Worm (Caenorhabditis elegans): ENCODE measurements around the gene cnx-1.
A peak's percentile ranks its signal among the peaks of the same experiment; 100 is the strongest.

DNA sequence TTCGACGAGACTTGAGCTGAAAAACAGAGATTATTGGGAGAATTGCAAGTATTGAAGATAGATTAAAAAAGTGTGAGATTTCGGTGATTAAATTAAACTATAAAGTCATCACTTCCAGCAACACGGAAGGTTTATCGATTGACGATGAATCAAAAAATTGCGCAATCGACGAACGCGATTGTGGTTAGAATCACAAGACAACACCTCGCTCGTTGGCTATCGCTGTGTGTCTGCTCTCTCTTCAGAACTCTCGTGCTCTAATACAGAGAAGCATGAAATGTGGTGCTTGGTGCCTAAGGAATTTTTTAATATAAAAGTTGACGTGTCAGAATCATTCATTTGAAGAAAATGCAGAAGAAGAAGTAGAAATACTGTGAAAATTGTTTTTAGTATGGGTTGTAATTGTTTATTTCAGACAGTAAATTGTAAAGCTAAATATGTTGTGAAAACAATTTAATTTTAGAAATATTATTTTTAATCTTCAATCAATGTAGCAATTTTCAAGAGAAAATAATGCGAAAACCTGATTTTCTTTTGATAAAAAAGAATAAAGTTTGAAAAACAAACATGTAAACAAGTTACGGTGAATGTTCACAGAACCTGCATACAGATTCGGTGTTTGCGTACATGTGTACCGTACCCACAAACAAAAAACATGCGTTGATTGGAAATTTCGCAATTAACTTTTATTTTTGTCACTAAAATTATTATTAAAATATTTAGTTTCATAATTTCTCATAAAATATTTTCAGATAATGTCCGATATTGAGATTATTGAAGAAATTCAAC lies 10.4 kb upstream of the cnx-1 start, which contains the start of the genes ZK632.10 and ZK632.11:
- TF ChIP-seq efl-1 (optimal IDR thresholded peaks at IDR 0.05) (peak; percentile 47 to 48), efl-1 (GFP tag; optimal IDR thresholded peaks at IDR 0.05 in 1 of 2) (peak in 1 of 2 experiments; percentile 59), unc-62 (GFP tag; optimal IDR thresholded peaks at IDR 0.05) (no peak), zag-1 (tag; optimal IDR thresholded peaks at IDR 0.05) (no peak), lin-39 (tag; optimal IDR thresholded peaks at IDR 0.05) (no peak), pax-3 (tag; optimal IDR thresholded peaks at IDR 0.05) (no peak), alr-1 (tag; optimal IDR thresholded peaks at IDR 0.05; ENCODE audit: borderline replicate concordance) (no peak), nhr-76 (tag; optimal IDR thresholded peaks at IDR 0.05) (no peak), egl-27 (tag; optimal IDR thresholded peaks at IDR 0.05) (no peak), unc-86 (tag; optimal IDR thresholded peaks at IDR 0.05) (no peak), tbx-2 (tag; optimal IDR thresholded peaks at IDR 0.05) (peak; percentile 10), ets-5 (GFP tag; IDR thresholded peaks at IDR 0.05) (no peak), dpl-1 (GFP tag; optimal IDR thresholded peaks at IDR 0.05) (peak; percentile 26 to 76 (median 44)), nhr-237 (tag; optimal IDR thresholded peaks at IDR 0.05) (no peak), aly-2 (tag; optimal IDR thresholded peaks at IDR 0.05) (no peak)

Data from whole organism, L1 larva.